Fruit fly (Drosophila melanogaster) Kc167 (cell line): ENCODE results near the gene robo2.

Experiments used
- Myc ChIP-seq: fragments of >200 bp; optimal IDR thresholded peaks from 2 replicates; lab custom pipeline; 2017; ENCODE audit warnings: missing external identifiers
- Sin3A ChIP-seq: fragments of >200 bp; optimal IDR thresholded peaks from 2 replicates; lab custom pipeline; 2018; ENCODE audit warnings: missing external identifiers
- h ChIP-seq: fragments of >200 bp; optimal IDR thresholded peaks from 3 replicates; lab custom pipeline; 2018; ENCODE audit warnings: missing external identifiers
- insv ChIP-seq: fragments of >200 bp; optimal IDR thresholded peaks from 3 replicates; lab custom pipeline; 2018; ENCODE audit warnings: missing external identifiers
- psq ChIP-seq: fragments of >200 bp; optimal IDR thresholded peaks from 2 replicates; lab custom pipeline; 2017; ENCODE audit warnings: missing external identifiers
- ttk ChIP-seq: sonication (Bioruptor generic); optimal IDR thresholded peaks from 2 replicates; lab custom pipeline; 2017; ENCODE audit warnings: missing external identifiers

The robo2 gene

dm6 chr2L:1447652-1448051, 27.4 kb upstream of the robo2 start:
- no peak for TF ChIP-seq ttk
- TF ChIP-seq Sin3A (lab: Kevin White, UChicago), result no peak
- no peak for TF ChIP-seq insv
- TF ChIP-seq h (lab: Kevin White, UChicago), result no peak
- TF ChIP-seq Myc (lab: Kevin White, UChicago), result no peak
- TF ChIP-seq psq (lab: Kevin White, UChicago), result no peak

- TF ChIP-seq ttk (no peak), insv (no peak), Sin3A (lab: Kevin White, UChicago) (no peak), h (lab: Kevin White, UChicago) (no peak), psq (lab: Kevin White, UChicago) (no peak), Myc (lab: Kevin White, UChicago) (no peak)
Observed at dm6 chr2L:1446740-1447139, 26.5 kb upstream of the robo2 start.

dm6 chr2L:1445048-1445447, 24.8 kb upstream of the robo2 start:
- TF ChIP-seq Myc (lab: Kevin White, UChicago) (no peak), insv (no peak), h (lab: Kevin White, UChicago) (no peak)

dm6 chr2L:1443509-1443908, 23.3 kb upstream of the robo2 start:
- TF ChIP-seq insv (no peak), ttk (no peak), Sin3A (lab: Kevin White, UChicago) (no peak), h (lab: Kevin White, UChicago) (no peak), Myc (lab: Kevin White, UChicago) (no peak), psq (lab: Kevin White, UChicago) (no peak)

- no peak for TF ChIP-seq insv
Observed at dm6 chr2L:1442052-1442677, 21.9 kb upstream of the robo2 start, which contains the start of gene CG43402. Gene CG43402, plus strand, starts transcription at chr2L:1442627.

dm6 chr2L:1439790-1440422, 19.7 kb upstream of the robo2 start:
- TF ChIP-seq psq (lab: Kevin White, UChicago), result no peak
- TF ChIP-seq Sin3A (lab: Kevin White, UChicago), result no peak
- no peak for TF ChIP-seq insv
- no peak for TF ChIP-seq Myc (lab: Kevin White, UChicago)
- no peak for TF ChIP-seq h (lab: Kevin White, UChicago)
- no peak for TF ChIP-seq ttk

dm6 chr2L:1435494-1435893, 15.2 kb upstream of the robo2 start:
- TF ChIP-seq insv (no peak), h (lab: Kevin White, UChicago) (no peak), Sin3A (lab: Kevin White, UChicago) (no peak), ttk (no peak), Myc (lab: Kevin White, UChicago) (no peak), psq (lab: Kevin White, UChicago) (no peak)

dm6 chr2L:1434948-1435347, 14.7 kb upstream of the robo2 start:
- no peak for TF ChIP-seq insv
- no peak for TF ChIP-seq Sin3A (lab: Kevin White, UChicago)
- no peak for TF ChIP-seq ttk
- no peak for TF ChIP-seq Myc (lab: Kevin White, UChicago)

- TF ChIP-seq h (lab: Kevin White, UChicago), result no peak
- TF ChIP-seq ttk, result no peak
- no peak for TF ChIP-seq psq (lab: Kevin White, UChicago)
Observed at dm6 chr2L:1433732-1434131, 13.5 kb upstream of the robo2 start.

- no peak for TF ChIP-seq ttk
Observed at dm6 chr2L:1431430-1431829, 11.2 kb upstream of the robo2 start.

- no peak for TF ChIP-seq psq (lab: Kevin White, UChicago)
- no peak for TF ChIP-seq Myc (lab: Kevin White, UChicago)
- no peak for TF ChIP-seq insv
Observed at dm6 chr2L:1429558-1429957, 9.3 kb upstream of the robo2 start.

- TF ChIP-seq ttk (no peak), Sin3A (lab: Kevin White, UChicago) (no peak), Myc (lab: Kevin White, UChicago) (no peak), h (lab: Kevin White, UChicago) (no peak), insv (no peak), psq (lab: Kevin White, UChicago) (no peak)
Observed at dm6 chr2L:1428290-1428689, 8.0 kb upstream of the robo2 start, which contains the start of gene CG43401. Gene CG43401, plus strand, starts transcription at chr2L:1428474.

- TF ChIP-seq psq (lab: Kevin White, UChicago), result no peak
- TF ChIP-seq h (lab: Kevin White, UChicago), result no peak
- no peak for TF ChIP-seq ttk
- no peak for TF ChIP-seq Myc (lab: Kevin White, UChicago)
- TF ChIP-seq Sin3A (lab: Kevin White, UChicago), result no peak
- no peak for TF ChIP-seq insv
Observed at dm6 chr2L:1427792-1428191, 7.5 kb upstream of the robo2 start.
